Worm (Caenorhabditis elegans) whole organism, late embryonic: ENCODE measurements around the gene srh-142.

Source experiments
- dmd-4 ChIP-seq: sonication (generic microtip); optimal IDR thresholded peaks from 2 replicates; lab custom pipeline; 2016; ENCODE audit warnings: borderline replicate concordance, missing genetic modification characterization, missing compliant biosample characterization
- ets-4 ChIP-seq: sonication (generic microtip); optimal IDR thresholded peaks from 2 replicates; lab custom pipeline; 2016; ENCODE audit warnings: missing genetic modification characterization, missing compliant biosample characterization
- nfya-1 ChIP-seq: sonication (generic microtip); optimal IDR thresholded peaks from 2 replicates; lab custom pipeline; 2017; ENCODE audit warnings: missing genetic modification characterization, mild to moderate bottlenecking, missing compliant biosample characterization, antibody characterized with exemption, moderate library complexity
- odd-2 ChIP-seq: sonication (generic microtip); optimal IDR thresholded peaks from 2 replicates; lab custom pipeline; 2017; ENCODE audit warnings: antibody characterized with exemption, mild to moderate bottlenecking, missing genetic modification characterization, missing compliant biosample characterization
- pqm-1 ChIP-seq: sonication (generic microtip); optimal IDR thresholded peaks from 2 replicates; lab custom pipeline; 2016; ENCODE audit warnings: missing genetic modification characterization, missing compliant biosample characterization
- sdc-2 ChIP-seq: sonication (generic microtip); optimal IDR thresholded peaks from 2 replicates; lab custom pipeline; 2016; ENCODE audit warnings: missing genotype, missing genetic modification characterization, missing compliant biosample characterization
- syd-9 ChIP-seq: sonication (generic microtip); optimal IDR thresholded peaks from 2 replicates; lab custom pipeline; 2016; ENCODE audit warnings: mild to moderate bottlenecking, missing genetic modification characterization, moderate library complexity, missing compliant biosample characterization

ce11 chrV:16479275-16479674 is 18.5 kb upstream of the srh-142 start, which contains the start of gene T08G3.11:
- TF ChIP-seq ets-4 (tag; lab: Kevin White, UChicago): no peak
- TF ChIP-seq sdc-2 (tag; lab: Kevin White, UChicago): no peak
- TF ChIP-seq pqm-1: no peak
- TF ChIP-seq nfya-1 (tag; lab: Kevin White, UChicago): no peak
- TF ChIP-seq dmd-4 (tag; lab: Kevin White, UChicago): no peak
- no peak for TF ChIP-seq odd-2
- TF ChIP-seq syd-9 (tag; lab: Kevin White, UChicago): no peak
